Worm (Caenorhabditis elegans) whole organism, young adult: ENCODE measurements around the gene egl-1.

ENCODE experiments used
- F22D6.2 ChIP-seq: sonication (generic microtip); optimal IDR thresholded peaks from 2 replicates; lab custom pipeline; 2016; ENCODE audit warnings: mild to moderate bottlenecking, missing genetic modification characterization, missing compliant biosample characterization
- Y67H2A.10 ChIP-seq: fragments of 200-800 bp; sonication (Bioruptor generic); conservative IDR thresholded peaks from 2 replicates; pipeline ENCODE4 v1.3.6; 2022; ENCODE audit warnings: missing genetic modification reagents, missing genetic modification characterization, missing compliant biosample characterization
- ets-4 ChIP-seq: fragments of 200-800 bp; sonication (Bioruptor generic); optimal IDR thresholded peaks from 2 replicates; lab custom pipeline; 2018; ENCODE audit warnings: mild to moderate bottlenecking, missing genetic modification characterization, missing compliant biosample characterization
- lsl-1 ChIP-seq: fragments of 200-800 bp; sonication (Bioruptor generic); optimal IDR thresholded peaks from 2 replicates; lab custom pipeline; 2018; ENCODE audit warnings: mild to moderate bottlenecking, missing genetic modification characterization, moderate library complexity, missing compliant biosample characterization

DNA sequence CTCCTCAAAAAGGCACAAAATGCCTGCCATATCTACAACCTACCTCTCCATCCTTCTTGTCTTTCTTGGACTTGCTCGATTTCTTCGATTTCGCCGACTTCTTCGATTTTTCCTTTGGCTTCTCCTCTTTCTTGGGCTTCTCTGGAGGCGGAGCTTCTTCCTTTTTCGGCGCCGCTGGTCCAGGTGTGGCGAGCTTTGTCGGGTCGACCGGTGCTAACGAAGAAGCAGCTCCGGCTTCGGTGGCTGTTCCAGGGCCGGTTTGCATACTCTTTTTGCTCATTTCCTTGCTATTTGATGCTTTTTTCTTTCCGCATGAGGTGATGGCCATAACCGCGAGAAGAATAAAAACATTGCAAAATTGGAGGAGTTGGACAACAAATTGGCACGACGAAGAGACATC is 48.4 kb upstream of the egl-1 start:
- TF ChIP-seq lsl-1 (GFP tag; lab: Kevin White, UChicago), result no peak
- no peak for TF ChIP-seq F22D6.2 (tag; lab: Kevin White, UChicago)
- no peak for TF ChIP-seq Y67H2A.10
- no peak for TF ChIP-seq ets-4 (GFP tag; lab: Kevin White, UChicago)
